Fruit fly (Drosophila melanogaster): ENCODE data around the gene Ent2.

Gene Ent2

dm6 chr2L:6557429-6558384 lies 4.4 kb upstream of the Ent2 start, which contains the start of the genes IFT52 and COX5B (continued):
- TF ChIP-seq CG6792 (GFP tag; optimal IDR thresholded peaks at IDR 0.05) (peak; percentile 8), CG9139 (GFP tag; optimal IDR thresholded peaks at IDR 0.05) (no peak), pdm3 (GFP tag; optimal IDR thresholded peaks at IDR 0.05) (no peak), spab (GFP tag; optimal IDR thresholded peaks at IDR 0.05) (no peak), vri (GFP tag; optimal IDR thresholded peaks at IDR 0.05) (peak; percentile 53), svp (GFP tag) (no peak), Sox15 (GFP tag; optimal IDR thresholded peaks at IDR 0.05) (peak; percentile 35), fd85E (GFP tag; optimal IDR thresholded peaks at IDR 0.05) (no peak), CG3919 (GFP tag; optimal IDR thresholded peaks at IDR 0.05) (peak; percentile 77), salr (GFP tag; optimal IDR thresholded peaks at IDR 0.05) (no peak), CG8319 (GFP tag; optimal IDR thresholded peaks at IDR 0.05) (peak; percentile 29), dsx (GFP tag; optimal IDR thresholded peaks at IDR 0.05; ENCODE audit: poor library complexity, severe bottlenecking) (no peak), topi (GFP tag; optimal IDR thresholded peaks at IDR 0.05) (peak; percentile 60), CG1621 (tag; optimal IDR thresholded peaks at IDR 0.05) (no peak), achi (GFP tag; optimal IDR thresholded peaks at IDR 0.05) (peak; percentile 9), CG6276 (GFP tag; optimal IDR thresholded peaks at IDR 0.05) (no peak), fd59A (GFP tag; optimal IDR thresholded peaks at IDR 0.05) (no peak), Gug (GFP tag; IDR thresholded peaks at IDR 0.05) (no peak)

dm6 chr2L:6559131-6559530 lies 3.0 kb upstream of the Ent2 start, which contains the start of gene COX5BL:
TSS of gene COX5BL (plus strand) at chr2L:6559431.
- TF ChIP-seq Lpt (GFP tag; optimal IDR thresholded peaks at IDR 0.05) (no peak), Hr4 (GFP tag; optimal IDR thresholded peaks at IDR 0.05) (no peak), pdm3 (GFP tag; optimal IDR thresholded peaks at IDR 0.05) (no peak), CG11902 (GFP tag; optimal IDR thresholded peaks at IDR 0.05) (no peak), Hr38 (GFP tag; optimal IDR thresholded peaks at IDR 0.05) (no peak), lz (GFP tag; optimal IDR thresholded peaks at IDR 0.05) (no peak), CG8119 (GFP tag; IDR thresholded peaks at IDR 0.05) (no peak), spab (GFP tag; optimal IDR thresholded peaks at IDR 0.05) (no peak), CG3919 (GFP tag; optimal IDR thresholded peaks at IDR 0.05) (no peak), CG9139 (GFP tag; optimal IDR thresholded peaks at IDR 0.05) (no peak), eg (GFP tag; IDR thresholded peaks at IDR 0.05) (no peak), CG3032 (tag; optimal IDR thresholded peaks at IDR 0.05) (no peak), CG1621 (tag; optimal IDR thresholded peaks at IDR 0.05) (no peak), dac (GFP tag; optimal IDR thresholded peaks at IDR 0.05) (no peak), CG11294 (GFP tag; IDR thresholded peaks at IDR 0.05) (no peak)

dm6 chr2L:6562358-6562687 lies 198 bp downstream of the Ent2 start:
- TF ChIP-seq Blimp-1 (GFP tag; optimal IDR thresholded peaks at IDR 0.05) = no peak
- TF ChIP-seq Met (GFP tag; optimal IDR thresholded peaks at IDR 0.05) = no peak
- no peak for TF ChIP-seq CG31627 (GFP tag; optimal IDR thresholded peaks at IDR 0.05)
- no peak for TF ChIP-seq achi (GFP tag; optimal IDR thresholded peaks at IDR 0.05)
- no peak for TF ChIP-seq CG6163 (GFP tag; IDR thresholded peaks at IDR 0.05)
- no peak for TF ChIP-seq CG15336 (GFP tag; IDR thresholded peaks at IDR 0.05)
- TF ChIP-seq ss (GFP tag; optimal IDR thresholded peaks at IDR 0.05) = no peak
- no peak for TF ChIP-seq fkh (GFP tag; optimal IDR thresholded peaks at IDR 0.05)
- TF ChIP-seq Gug (GFP tag; IDR thresholded peaks at IDR 0.05) = no peak
- TF ChIP-seq Lpt (GFP tag; optimal IDR thresholded peaks at IDR 0.05) = no peak
- no peak for TF ChIP-seq CG6792 (GFP tag; optimal IDR thresholded peaks at IDR 0.05)
- no peak for TF ChIP-seq CG9139 (GFP tag; optimal IDR thresholded peaks at IDR 0.05)
- no peak for TF ChIP-seq esn (GFP tag; optimal IDR thresholded peaks at IDR 0.05)
- TF ChIP-seq CG11762 (GFP tag; optimal IDR thresholded peaks at IDR 0.05; ENCODE audit: insufficient read depth) = no peak
- TF ChIP-seq CG4318 (GFP tag; optimal IDR thresholded peaks at IDR 0.05) = no peak
- TF ChIP-seq Sox14 (GFP tag; optimal IDR thresholded peaks at IDR 0.05) = no peak
- no peak for TF ChIP-seq Eip75B (GFP tag; optimal IDR thresholded peaks at IDR 0.05)
- no peak for TF ChIP-seq salr (GFP tag; optimal IDR thresholded peaks at IDR 0.05)
- no peak for TF ChIP-seq CG16779 (tag; optimal IDR thresholded peaks at IDR 0.05)
